Worm (Caenorhabditis elegans): ENCODE results near the gene srv-8.

DNA sequence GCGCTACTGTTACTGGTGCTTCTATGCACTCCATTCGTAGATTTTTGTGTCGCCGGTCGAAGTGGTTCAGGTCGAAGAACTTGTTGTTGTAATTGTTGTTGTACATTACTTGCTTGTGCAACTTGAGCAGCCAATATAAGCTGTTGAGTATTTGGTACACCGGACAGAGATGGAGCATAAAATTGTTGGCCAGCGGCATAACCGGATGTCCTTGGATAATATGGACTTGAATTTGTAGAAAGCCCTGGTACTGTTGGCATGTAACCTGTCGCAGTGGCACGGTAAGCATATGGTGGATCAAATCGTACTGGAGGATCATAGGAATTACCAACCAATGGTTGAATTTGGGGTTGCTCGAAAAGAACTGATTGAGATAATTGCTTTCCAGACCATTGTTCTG lies 31.6 kb downstream of the srv-8 start:
- no peak for TF ChIP-seq R02D3.7 (tag; optimal IDR thresholded peaks at IDR 0.05)
- no peak for TF ChIP-seq F37D6.2 (tag; optimal IDR thresholded peaks at IDR 0.05)
- TF ChIP-seq F49E8.2 (tag; optimal IDR thresholded peaks at IDR 0.05; ENCODE audit: borderline replicate concordance) = no peak
- TF ChIP-seq mxl-3 (GFP tag; optimal IDR thresholded peaks at IDR 0.05) = no peak
- TF ChIP-seq daf-12 (tag; optimal IDR thresholded peaks at IDR 0.05) = no peak
- TF ChIP-seq nhr-102 (tag; optimal IDR thresholded peaks at IDR 0.05) = no peak
